Worm (Caenorhabditis elegans): ENCODE measurements around the gene taf-6.2.

ce11 chrIV:3667796-3668195 is 26.7 kb downstream of the taf-6.2 start:
- TF ChIP-seq T07F8.4 (tag; optimal IDR thresholded peaks at IDR 0.05) (no peak), F39B2.1 (GFP tag; IDR thresholded peaks at IDR 0.05) (no peak), nhr-120 (GFP tag; IDR thresholded peaks at IDR 0.05) (no peak), fkh-3 (tag; optimal IDR thresholded peaks at IDR 0.05) (no peak), snpc-4 (GFP tag; optimal IDR thresholded peaks at IDR 0.05) (no peak), snpc-4 (tag; optimal IDR thresholded peaks at IDR 0.05) (no peak), unc-130 (GFP tag; optimal IDR thresholded peaks at IDR 0.05) (no peak), F57A8.1 (GFP tag; optimal IDR thresholded peaks at IDR 0.05) (no peak), hrde-1 (tag; optimal IDR thresholded peaks at IDR 0.05; ENCODE audit: borderline replicate concordance) (no peak), lin-35 (GFP tag; optimal IDR thresholded peaks at IDR 0.05) (no peak), him-1 (tag; optimal IDR thresholded peaks at IDR 0.05) (no peak), madf-3 (GFP tag; IDR thresholded peaks at IDR 0.05) (no peak), ztf-26 (tag; optimal IDR thresholded peaks at IDR 0.05) (no peak)

Measured in whole organism, young adult.